Worm (Caenorhabditis elegans): ENCODE results near the gene nas-22.
"Not testable (repeated sequence)": the region's sequence is repeated elsewhere in the genome, so short reads cannot be mapped to it uniquely, and the experiment has no call there.

The nas-22 gene

DNA sequence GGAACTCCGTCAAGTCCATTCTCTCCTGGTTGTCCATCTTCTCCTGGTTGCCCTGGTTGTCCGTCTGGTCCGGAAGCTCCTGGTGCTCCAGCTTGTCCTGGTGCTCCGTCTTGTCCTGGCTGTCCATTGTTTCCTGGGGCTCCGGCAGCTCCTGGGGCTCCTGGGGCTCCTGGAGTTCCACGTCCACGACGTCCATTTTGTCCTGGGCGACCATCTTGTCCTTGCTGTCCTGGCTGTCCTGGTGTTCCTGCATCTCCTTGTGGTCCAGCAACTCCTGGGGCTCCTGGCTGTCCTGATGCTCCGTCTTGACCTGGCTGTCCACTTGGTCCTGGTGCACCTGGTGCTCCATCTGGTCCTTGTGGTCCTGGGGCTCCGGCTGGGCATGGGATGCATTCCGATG is 25.1 kb upstream of the nas-22 start:
- TF ChIP-seq flt-1 (GFP tag; IDR thresholded peaks at IDR 0.05), result no peak
- TF ChIP-seq ztf-29 (GFP tag; IDR thresholded peaks at IDR 0.05), result no peak
- TF ChIP-seq ref-1 (GFP tag; conservative IDR thresholded peaks at IDR 0.05), result no peak
- no peak for TF ChIP-seq ztf-23 (GFP tag; IDR thresholded peaks at IDR 0.05)
- no peak for TF ChIP-seq cog-1 (tag; optimal IDR thresholded peaks at IDR 0.05)
- no peak for TF ChIP-seq klf-2 (GFP tag; conservative IDR thresholded peaks at IDR 0.05)

DNA sequence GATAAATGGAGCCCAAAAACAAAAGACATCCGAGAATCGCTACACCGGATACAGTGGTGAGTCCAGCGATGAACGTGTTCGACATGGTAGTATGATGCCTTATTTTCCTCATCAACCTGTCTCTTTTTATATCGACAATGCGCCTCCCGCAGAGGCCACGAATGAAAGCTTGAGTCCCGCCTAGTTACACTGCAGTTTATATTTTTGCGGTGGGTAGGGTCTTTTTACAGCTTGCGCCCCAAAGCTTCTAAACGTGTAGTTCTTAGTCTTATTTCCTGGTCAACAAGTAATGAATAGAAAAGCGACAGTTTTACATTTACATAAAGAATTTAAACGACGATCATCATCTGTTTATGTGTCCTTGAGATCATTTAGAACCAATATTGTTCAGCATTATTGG is 24.2 kb upstream of the nas-22 start, which contains the start of gene col-156:
TSS of gene col-156 (minus strand) at position 101 of the 400 bp plus-strand sequence.
- no peak for TF ChIP-seq med-1 (GFP tag; optimal IDR thresholded peaks at IDR 0.05; ENCODE audit: insufficient read depth)

DNA sequence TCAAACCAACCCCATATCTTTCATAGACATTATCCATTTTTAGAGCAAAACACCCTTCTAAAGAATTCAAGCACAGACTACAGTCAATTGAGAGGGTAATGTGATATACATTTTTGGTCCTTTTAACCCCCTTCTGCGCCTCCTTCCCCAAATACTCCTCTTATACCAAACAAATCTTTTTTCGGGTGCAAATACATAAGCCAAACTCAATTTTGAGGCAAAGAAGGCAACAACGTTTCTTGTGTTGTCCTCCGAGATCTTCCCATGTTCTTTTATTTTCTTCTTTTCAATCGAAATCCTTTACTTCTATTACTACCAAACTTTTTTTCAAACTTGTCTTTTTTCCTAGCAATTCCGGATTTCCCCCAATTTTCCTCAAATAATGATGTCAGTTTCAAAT is 19.6 kb upstream of the nas-22 start:
- TF ChIP-seq ref-1 (GFP tag; conservative IDR thresholded peaks at IDR 0.05) (no peak), T22C8.4 (GFP tag; IDR thresholded peaks at IDR 0.05) (no peak), flt-1 (GFP tag; IDR thresholded peaks at IDR 0.05) (no peak), ztf-29 (GFP tag; IDR thresholded peaks at IDR 0.05) (no peak), ztf-23 (GFP tag; IDR thresholded peaks at IDR 0.05) (no peak), cog-1 (tag; optimal IDR thresholded peaks at IDR 0.05) (no peak), klf-2 (GFP tag; conservative IDR thresholded peaks at IDR 0.05) (no peak), med-1 (GFP tag; optimal IDR thresholded peaks at IDR 0.05; ENCODE audit: insufficient read depth) (no peak), tab-1 (GFP tag; IDR thresholded peaks at IDR 0.05) (no peak)

DNA sequence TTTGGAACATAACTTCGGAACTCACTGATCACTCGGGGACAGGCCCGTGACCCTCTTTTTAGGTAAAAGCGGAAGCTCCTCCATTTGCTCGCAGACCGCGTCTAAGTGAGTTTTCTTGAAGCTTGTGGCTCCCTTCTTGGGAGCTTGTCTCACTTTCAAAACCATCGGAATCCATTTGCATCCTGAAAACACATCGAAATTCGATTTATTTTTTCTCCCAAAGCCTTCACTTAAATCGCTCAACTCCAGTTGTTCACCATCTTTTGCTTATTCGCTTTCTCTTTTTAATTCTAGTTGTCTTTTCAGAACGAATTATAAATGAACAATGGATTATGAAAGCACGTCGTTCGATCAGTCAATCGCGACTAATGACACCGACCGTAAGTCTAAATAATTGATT is 15.2 kb upstream of the nas-22 start, which contains the start of gene T11F9.1:
TSS of gene T11F9.1 (plus strand) at position 301 of the 400 bp plus-strand sequence.
- no peak for TF ChIP-seq ref-1 (GFP tag; conservative IDR thresholded peaks at IDR 0.05)
- TF ChIP-seq med-1 (GFP tag; optimal IDR thresholded peaks at IDR 0.05; ENCODE audit: insufficient read depth), result no peak
- TF ChIP-seq tab-1 (GFP tag; IDR thresholded peaks at IDR 0.05), result no peak

DNA sequence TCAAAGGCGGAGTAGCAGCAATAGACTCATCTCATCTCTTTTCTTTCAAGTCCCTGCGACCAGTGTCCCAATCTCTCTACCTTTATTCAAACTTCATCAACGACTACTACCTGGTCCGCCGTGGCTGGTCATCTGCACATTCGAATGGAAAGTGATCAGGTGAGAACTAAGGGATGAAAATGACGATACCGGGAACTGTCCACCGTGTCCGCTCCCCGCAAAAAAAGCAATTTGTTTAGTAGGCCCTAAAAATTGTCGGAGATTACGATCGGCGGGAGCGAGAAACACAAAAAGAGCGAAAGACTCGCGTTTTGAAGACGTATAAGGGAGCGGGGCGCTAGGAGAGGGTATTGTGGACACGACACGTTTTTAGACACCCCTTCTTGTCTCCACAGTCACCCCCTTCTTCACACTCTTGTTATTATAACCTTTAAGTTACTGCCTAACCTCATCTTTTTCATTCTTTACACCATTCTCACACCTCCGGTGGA is 11.5 kb upstream of the nas-22 start, which contains the start of gene zipt-16:
TSS of gene zipt-16 (plus strand) at position 51 of the 491 bp plus-strand sequence.
- TF ChIP-seq cog-1 (tag; optimal IDR thresholded peaks at IDR 0.05) (no peak), ref-1 (GFP tag; conservative IDR thresholded peaks at IDR 0.05) (no peak), flt-1 (GFP tag; IDR thresholded peaks at IDR 0.05) (no peak), tab-1 (GFP tag; IDR thresholded peaks at IDR 0.05) (no peak), T22C8.4 (GFP tag; IDR thresholded peaks at IDR 0.05) (no peak), ztf-23 (GFP tag; IDR thresholded peaks at IDR 0.05) (no peak), klf-2 (GFP tag; conservative IDR thresholded peaks at IDR 0.05) (no peak), med-1 (GFP tag; optimal IDR thresholded peaks at IDR 0.05; ENCODE audit: insufficient read depth) (no peak), ztf-29 (GFP tag; IDR thresholded peaks at IDR 0.05) (no peak)

DNA sequence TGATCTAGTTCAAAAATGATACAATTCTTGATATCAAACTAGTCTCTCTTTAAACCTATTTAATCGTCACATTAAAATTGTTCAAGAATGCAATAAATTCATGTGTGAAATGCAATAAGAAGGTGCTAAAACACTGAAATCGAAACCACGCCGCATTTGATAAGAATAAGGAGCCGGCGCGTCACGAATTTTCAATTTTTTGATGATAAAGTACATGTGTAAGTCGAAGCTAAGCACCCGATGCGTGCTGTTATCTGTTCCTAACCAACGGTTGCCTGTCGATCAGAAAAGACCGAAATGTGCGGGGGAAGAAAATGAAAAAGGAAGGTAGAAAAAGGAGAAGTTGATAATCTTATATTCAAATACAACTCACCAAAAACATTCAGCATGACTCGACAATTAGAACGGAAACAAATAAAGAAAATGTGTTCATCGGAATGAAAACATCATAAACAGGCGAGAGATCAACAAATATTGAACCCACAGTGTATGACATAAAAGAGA is 4.2 kb upstream of the nas-22 start, which contains the start of gene aat-6:
TSS of gene aat-6 (minus strand) at position 454 of the 504 bp plus-strand sequence.
- no peak for TF ChIP-seq ztf-23 (GFP tag; IDR thresholded peaks at IDR 0.05)

DNA sequence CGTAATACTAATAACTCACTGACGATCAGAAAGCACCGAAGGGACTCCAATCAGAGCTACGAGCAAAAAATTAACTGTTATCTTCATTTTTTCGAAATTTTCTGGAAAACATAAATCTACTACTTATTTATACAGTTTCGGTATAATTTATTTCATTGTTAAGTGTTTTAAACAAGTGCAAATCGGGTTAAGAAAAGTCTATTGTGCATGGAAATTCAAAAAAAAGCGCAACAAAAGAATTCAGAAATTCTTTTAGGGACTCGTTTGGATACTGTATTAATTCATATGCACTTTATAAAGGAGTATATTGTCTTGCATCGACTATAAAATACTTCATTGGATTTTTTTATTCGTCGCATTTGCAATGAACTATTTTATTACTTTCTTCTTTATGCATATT is 2.3 kb upstream of the nas-22 start, which contains the start of the genes nas-20 and nas-21:
TSS of gene nas-20 (minus strand) at position 101 of the 400 bp plus-strand sequence.
TSS of gene nas-21 (plus strand) at position 356 of the 400 bp plus-strand sequence.
- no peak for TF ChIP-seq tab-1 (GFP tag; IDR thresholded peaks at IDR 0.05)
- no peak for TF ChIP-seq ztf-23 (GFP tag; IDR thresholded peaks at IDR 0.05)
- no peak for TF ChIP-seq flt-1 (GFP tag; IDR thresholded peaks at IDR 0.05)
- no peak for TF ChIP-seq T22C8.4 (GFP tag; IDR thresholded peaks at IDR 0.05)
- TF ChIP-seq klf-2 (GFP tag; conservative IDR thresholded peaks at IDR 0.05), result no peak
- TF ChIP-seq ztf-29 (GFP tag; IDR thresholded peaks at IDR 0.05), result no peak
- TF ChIP-seq cog-1 (tag; optimal IDR thresholded peaks at IDR 0.05), result no peak
- no peak for TF ChIP-seq ref-1 (GFP tag; conservative IDR thresholded peaks at IDR 0.05)
- TF ChIP-seq med-1 (GFP tag; optimal IDR thresholded peaks at IDR 0.05; ENCODE audit: insufficient read depth), result no peak

DNA sequence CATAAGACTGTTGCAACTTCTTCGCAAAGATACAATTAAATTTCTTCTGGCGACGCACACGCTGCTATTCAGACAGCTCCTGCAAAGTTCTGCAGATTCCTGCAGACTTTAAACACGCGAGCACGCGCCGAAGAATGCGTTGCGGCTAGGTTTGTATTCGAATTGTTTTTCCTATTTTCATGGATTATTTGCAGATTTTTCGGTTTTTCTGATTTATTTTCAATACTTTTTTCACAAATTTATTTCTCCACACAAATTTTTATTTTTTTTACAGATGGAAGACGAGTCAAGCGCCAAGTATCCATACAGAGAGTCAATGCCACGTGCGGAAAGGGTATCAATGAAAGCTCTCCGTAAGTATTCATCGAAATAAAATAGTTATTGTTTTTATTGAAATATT is 1.1 kb downstream of the nas-22 start, which contains the start of gene T11F9.7:
TSS of gene T11F9.7 (plus strand) at position 301 of the 400 bp plus-strand sequence.
- not testable (repeated sequence) for TF ChIP-seq klf-2 (GFP tag; conservative IDR thresholded peaks at IDR 0.05); med-1 (GFP tag; optimal IDR thresholded peaks at IDR 0.05; ENCODE audit: insufficient read depth); ztf-29 (GFP tag; IDR thresholded peaks at IDR 0.05)

ce11 chrV:11479406-11479805 is 4.9 kb downstream of the nas-22 start, which contains the start of gene T11F9.22:
T11F9.22 (plus strand) TSS chrV:11479706.
- TF ChIP-seq cog-1 (tag; optimal IDR thresholded peaks at IDR 0.05) (no peak), ztf-23 (GFP tag; IDR thresholded peaks at IDR 0.05) (no peak), klf-2 (GFP tag; conservative IDR thresholded peaks at IDR 0.05) (no peak), T22C8.4 (GFP tag; IDR thresholded peaks at IDR 0.05) (no peak), ztf-29 (GFP tag; IDR thresholded peaks at IDR 0.05) (no peak), flt-1 (GFP tag; IDR thresholded peaks at IDR 0.05) (no peak), med-1 (GFP tag; optimal IDR thresholded peaks at IDR 0.05; ENCODE audit: insufficient read depth) (no peak), ref-1 (GFP tag; conservative IDR thresholded peaks at IDR 0.05) (no peak), tab-1 (GFP tag; IDR thresholded peaks at IDR 0.05) (no peak)

DNA sequence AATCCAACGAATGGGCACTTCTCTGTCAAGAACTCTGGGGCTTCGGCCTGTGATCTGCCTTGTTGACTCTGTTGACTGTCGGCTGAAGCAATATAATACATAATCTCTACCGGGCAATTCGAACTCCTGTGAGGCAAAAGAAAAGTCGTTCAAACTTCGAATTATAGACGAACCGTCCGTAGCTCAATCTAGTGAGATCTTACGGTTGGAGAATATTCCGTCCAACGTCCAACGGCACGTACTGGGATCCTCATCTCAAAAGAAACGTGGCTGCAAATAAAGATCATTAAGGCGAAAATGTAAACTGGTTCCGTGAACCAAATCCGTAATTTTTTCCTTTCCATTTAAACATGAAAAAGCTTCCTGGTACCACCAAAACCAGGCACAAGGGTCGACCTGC is 6.2 kb downstream of the nas-22 start, which contains the start of gene T11F9.14:
TSS of gene T11F9.14 (minus strand) at position 101 of the 400 bp plus-strand sequence.
- TF ChIP-seq klf-2 (GFP tag; conservative IDR thresholded peaks at IDR 0.05); ref-1 (GFP tag; conservative IDR thresholded peaks at IDR 0.05); cog-1 (tag; optimal IDR thresholded peaks at IDR 0.05): not testable (repeated sequence)
